Worm (Caenorhabditis elegans) whole organism, mixed stage, embryonic: ENCODE measurements around the gene sdc-2.

ENCODE experiments used
- ceh-39 ChIP-seq: fragments of 150-350 bp; optimal IDR thresholded peaks from 2 replicates; lab custom pipeline; 2014; ENCODE audit warnings: missing biosample characterization, missing genetic modification characterization
- ces-1 ChIP-seq: fragments of 150-350 bp; optimal IDR thresholded peaks from 2 replicates; lab custom pipeline; 2014; ENCODE audit warnings: missing biosample characterization, missing genetic modification reagents, missing genetic modification characterization
- elt-3 ChIP-seq: fragments of 150-350 bp; optimal IDR thresholded peaks from 2 replicates; lab custom pipeline; 2014; ENCODE audit warnings: missing biosample characterization, missing genetic modification characterization
- ham-2 ChIP-seq: fragments of 200-800 bp; sonication (Bioruptor generic); optimal IDR thresholded peaks from 2 replicates; lab custom pipeline; 2018; ENCODE audit warnings: mild to moderate bottlenecking, missing genetic modification characterization, missing compliant biosample characterization
- mab-5 ChIP-seq: fragments of 150-350 bp; optimal IDR thresholded peaks from 2 replicates; lab custom pipeline; 2014; ENCODE audit warnings: missing biosample characterization, missing genetic modification characterization
- nhr-76 ChIP-seq: sonication (generic microtip); optimal IDR thresholded peaks from 2 replicates; lab custom pipeline; 2017; ENCODE audit warnings: missing biosample characterization, missing genetic modification characterization
- pha-4 ChIP-seq: fragments of 150-350 bp; optimal IDR thresholded peaks from 2 replicates; lab custom pipeline; 2018; ENCODE audit warnings: missing biosample characterization, missing genetic modification reagents, missing genetic modification characterization
- unc-39 ChIP-seq: fragments of 150-350 bp; optimal IDR thresholded peaks from 2 replicates; lab custom pipeline; 2014; ENCODE audit warnings: missing biosample characterization, missing genetic modification characterization
- zip-8 ChIP-seq: fragments of 150-350 bp; optimal IDR thresholded peaks from 2 replicates; lab custom pipeline; 2014; ENCODE audit warnings: missing biosample characterization, missing genetic modification characterization
- ztf-11 ChIP-seq: fragments of 150-350 bp; optimal IDR thresholded peaks from 2 replicates; lab custom pipeline; 2014; ENCODE audit warnings: missing biosample characterization, missing genetic modification characterization

- TF ChIP-seq ztf-11 (no peak), elt-3 (tag; lab: Kevin White, UChicago) (no peak), mab-5 (no peak), zip-8 (no peak), ces-1 (GFP tag; lab: Kevin White, UChicago) (no peak), ham-2 (GFP tag; lab: Kevin White, UChicago) (no peak), ceh-39 (no peak), nhr-76 (tag; lab: Kevin White, UChicago) (no peak), unc-39 (tag; lab: Kevin White, UChicago) (no peak), pha-4 (tag; lab: Kevin White, UChicago) (no peak)
Observed at ce11 chrX:11500589-11500988, 21.9 kb upstream of the sdc-2 start.
